Fruit fly (Drosophila melanogaster) whole organism, embryonic: ENCODE data around the gene serp.

Experiments
- CG10565 ChIP-seq: fragments of 200-800 bp; sonication (Bioruptor generic); optimal IDR thresholded peaks from 3 replicates; lab custom pipeline; 2016; ENCODE audit warnings: missing biosample characterization, mild to moderate bottlenecking, missing genetic modification characterization
- CG13424 ChIP-seq: fragments of 200-800 bp; sonication (Bioruptor generic); optimal IDR thresholded peaks from 2 replicates; lab custom pipeline; 2019; ENCODE audit warnings: missing biosample characterization, mild to moderate bottlenecking, missing genetic modification characterization, moderate library complexity
- CG8478 ChIP-seq: fragments of >200 bp; optimal IDR thresholded peaks from 2 replicates; lab custom pipeline; 2018
- CHES-1-like ChIP-seq: fragments of 200-800 bp; sonication (Bioruptor generic); optimal IDR thresholded peaks from 2 replicates; lab custom pipeline; 2016; ENCODE audit warnings: missing biosample characterization, missing genetic modification characterization
- Lhr ChIP-seq: fragments of 200-800 bp; sonication (Bioruptor generic); optimal IDR thresholded peaks from 3 replicates; lab custom pipeline; 2017; ENCODE audit warnings: mild to moderate bottlenecking, missing biosample characterization, missing genetic modification reagents, missing genetic modification characterization
- MBD-R2 ChIP-seq: fragments of 200-800 bp; sonication (Bioruptor generic); IDR thresholded peaks from 2 replicates; pipeline ENCODE4 v1.3.6; 2022; ENCODE audit warnings: missing biosample characterization, missing genetic modification characterization
- NC2β ChIP-seq: fragments of 200-800 bp; sonication (Bioruptor generic); optimal IDR thresholded peaks from 2 replicates; lab custom pipeline; 2016; ENCODE audit warnings: missing biosample characterization, missing genetic modification characterization
- Trl ChIP-seq, 3 experiments: fragments of >200 bp in 2 of 3; fragments of 200-800 bp in 1 of 3; sonication (Bioruptor generic) in 1 of 3; optimal IDR thresholded peaks; 2 replicates in 1 of 3; 3 replicates in 2 of 3; lab custom pipeline; 2016 to 2017; ENCODE audit warnings: missing biosample characterization in 1 of 3, missing genetic modification characterization in 1 of 3
- ken ChIP-seq: fragments of 200-800 bp; sonication (Bioruptor generic); IDR thresholded peaks from 3 replicates; pipeline ENCODE4 v1.3.6; 2022; ENCODE audit warnings: missing biosample characterization, missing genetic modification characterization
- knrl ChIP-seq: fragments of 200-800 bp; sonication (Bioruptor generic); IDR thresholded peaks from 3 replicates; pipeline ENCODE4 v1.3.6; 2022; ENCODE audit warnings: missing biosample characterization, missing genetic modification characterization; ENCODE audit not compliant: partially characterized antibody

dm6 chr3L:19682902-19683301 lies 24.9 kb downstream of the serp start:
- TF ChIP-seq CG8478 (lab: Kevin White, UChicago), result no peak
- TF ChIP-seq CG10565 (GFP tag; lab: Kevin White, UChicago), result no peak
- no peak for TF ChIP-seq Trl (optimal IDR thresholded peaks at IDR 0.05; lab: Kevin White, UChicago)
- TF ChIP-seq Trl (GFP tag; optimal IDR thresholded peaks at IDR 0.05; lab: Kevin White, UChicago), result no peak
- TF ChIP-seq MBD-R2 (GFP tag; lab: Robert Waterston, UW), result no peak
- no peak for TF ChIP-seq CG13424 (tag; lab: Kevin White, UChicago)
- TF ChIP-seq CHES-1-like (GFP tag; lab: Kevin White, UChicago), result no peak
- no peak for TF ChIP-seq ken (GFP tag; lab: Robert Waterston, UW)
- no peak for TF ChIP-seq Lhr (GFP tag; lab: Kevin White, UChicago)
- TF ChIP-seq knrl (GFP tag; lab: Robert Waterston, UW), result no peak
- TF ChIP-seq NC2β (GFP tag; lab: Kevin White, UChicago), result no peak
